Fruit fly (Drosophila melanogaster): ENCODE measurements around the gene CG32756.

CG32756 gene

DNA sequence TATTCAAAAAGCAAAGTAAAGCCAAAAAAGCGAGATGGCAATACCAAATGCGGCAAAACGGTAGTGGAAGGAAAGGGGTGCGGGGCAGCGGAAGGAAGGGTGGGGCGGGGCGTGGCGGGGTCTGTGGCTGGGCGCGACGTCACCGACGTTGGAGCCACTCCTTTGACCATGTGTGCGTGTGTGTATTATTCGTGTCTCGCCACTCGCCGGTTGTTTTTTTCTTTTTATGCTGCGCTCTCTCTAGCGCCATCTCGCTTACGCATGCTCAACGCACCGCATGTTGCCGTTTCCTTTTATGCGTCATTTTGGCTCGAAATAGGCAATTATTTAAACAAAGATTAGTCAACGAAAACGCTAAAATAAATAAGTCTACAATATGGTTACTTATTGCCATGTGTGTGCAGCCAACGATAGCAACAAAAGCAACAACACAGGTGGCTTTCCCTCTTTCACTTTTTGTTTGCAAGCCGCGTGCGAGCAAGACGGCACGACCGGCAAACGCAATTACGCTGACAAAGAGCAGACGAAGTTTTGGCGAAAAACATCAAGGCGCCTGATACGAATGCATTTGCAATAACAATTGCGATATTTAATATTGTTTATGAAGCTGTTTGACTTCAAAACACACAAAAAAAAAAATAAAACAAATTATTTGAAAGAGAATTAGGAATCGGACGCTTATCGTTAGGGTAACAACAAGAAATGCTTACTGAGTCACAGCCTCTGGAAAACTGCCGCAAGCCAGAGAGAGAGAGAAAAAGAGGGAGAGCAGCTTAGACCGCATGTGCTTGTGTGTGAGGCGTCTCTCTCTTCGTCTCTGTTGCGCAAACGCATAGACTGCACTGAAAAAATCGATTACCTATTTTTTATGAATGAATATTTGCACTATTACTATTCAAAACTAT lies 46.0 kb upstream of the CG32756 start (continued):
- TF ChIP-seq en (GFP tag; optimal IDR thresholded peaks at IDR 0.05) (no peak), Abd-B (GFP tag; optimal IDR thresholded peaks at IDR 0.05) (no peak), CG14441 (GFP tag; IDR thresholded peaks at IDR 0.05) (0 out of 2 replicates have a peak, but pooled peaks have one; percentile 38), Aef1 (GFP tag; IDR thresholded peaks at IDR 0.05) (no peak), CG30403 (GFP tag; optimal IDR thresholded peaks at IDR 0.05) (no peak), B-H1 (GFP tag; IDR thresholded peaks at IDR 0.05) (no peak), chn (GFP tag; optimal IDR thresholded peaks at IDR 0.05) (no peak), CG6854 (GFP tag; optimal IDR thresholded peaks at IDR 0.05) (no peak), Trl (optimal IDR thresholded peaks at IDR 0.05) (peak; percentile 83 to 85), Trl (GFP tag; optimal IDR thresholded peaks at IDR 0.05) (no peak), peb (GFP tag; IDR thresholded peaks at IDR 0.05) (no peak), mld (GFP tag; IDR thresholded peaks at IDR 0.05; ENCODE audit: partially characterized antibody) (no peak), Asciz (GFP tag; optimal IDR thresholded peaks at IDR 0.05) (no peak), CG3726 (GFP tag; IDR thresholded peaks at IDR 0.05) (no peak), Mes4 (GFP tag; optimal IDR thresholded peaks at IDR 0.05) (no peak), Hr51 (GFP tag; optimal IDR thresholded peaks at IDR 0.05) (no peak), HmgD (GFP tag; optimal IDR thresholded peaks at IDR 0.05) (no peak), unc-4 (GFP tag; IDR thresholded peaks at IDR 0.05; ENCODE audit: partially characterized antibody) (no peak), Vsx1 (GFP tag; optimal IDR thresholded peaks at IDR 0.05) (peak; percentile 54), ap (GFP tag; IDR thresholded peaks at IDR 0.05) (no peak), CG17829 (tag; optimal IDR thresholded peaks at IDR 0.05) (no peak), CG30020 (tag; optimal IDR thresholded peaks at IDR 0.05) (no peak), CG17612 (GFP tag; IDR thresholded peaks at IDR 0.05) (no peak), Optix (GFP tag; IDR thresholded peaks at IDR 0.05) (peak; percentile 20; the same call in 1 of the 3 replicates), ro (GFP tag; IDR thresholded peaks at IDR 0.05) (no peak; the same call in 1 of the 2 replicates), Sin3A (optimal IDR thresholded peaks at IDR 0.05) (no peak), CkIIα-i1 (GFP tag; IDR thresholded peaks at IDR 0.05) (0 out of 2 replicates have a peak, but pooled peaks have one; percentile 42), slp2 (GFP tag; optimal IDR thresholded peaks at IDR 0.05) (no peak), ato (GFP tag; IDR thresholded peaks at IDR 0.05; ENCODE audit: partially characterized antibody) (no peak), sim (GFP tag; IDR thresholded peaks at IDR 0.05) (no peak), E2f2 (GFP tag; IDR thresholded peaks at IDR 0.05) (no peak), danr (GFP tag; IDR thresholded peaks at IDR 0.05) (no peak), maf-S (GFP tag; optimal IDR thresholded peaks at IDR 0.05) (no peak), jigr1 (GFP tag; IDR thresholded peaks at IDR 0.05) (no peak), Sox100B (GFP tag; optimal IDR thresholded peaks at IDR 0.05) (no peak), Deaf1 (tag; optimal IDR thresholded peaks at IDR 0.05) (peak; percentile 16), Lim3 (GFP tag; IDR thresholded peaks at IDR 0.05) (no peak), Poxn (GFP tag; IDR thresholded peaks at IDR 0.05) (no peak; the same call in none of the 2 replicates), row (GFP tag; IDR thresholded peaks at IDR 0.05) (peak; percentile 28; the same call in 2 of the 3 replicates), Chrac-16 (GFP tag; optimal IDR thresholded peaks at IDR 0.05) (no peak), HLHmδ (GFP tag; optimal IDR thresholded peaks at IDR 0.05) (no peak), shn (GFP tag; optimal IDR thresholded peaks at IDR 0.05) (no peak), amos (GFP tag; IDR thresholded peaks at IDR 0.05; ENCODE audit: partially characterized antibody) (no peak), nerfin-2 (GFP tag; IDR thresholded peaks at IDR 0.05; ENCODE audit: partially characterized antibody) (no peak), CG15269 (tag; optimal IDR thresholded peaks at IDR 0.05) (no peak), Sry-β (GFP tag; optimal IDR thresholded peaks at IDR 0.05) (no peak), Nf-YA (GFP tag; IDR thresholded peaks at IDR 0.05) (no peak), toy (GFP tag; IDR thresholded peaks at IDR 0.05) (no peak), trh (GFP tag; optimal IDR thresholded peaks at IDR 0.05) (no peak), wor (GFP tag; IDR thresholded peaks at IDR 0.05) (no peak), slou (GFP tag; optimal IDR thresholded peaks at IDR 0.05) (no peak)
